Fruit fly (Drosophila melanogaster) Kc167 (cell line): Measurements from ENCODE around the gene HDAC11.

Source experiments
- Myc ChIP-seq: fragments of >200 bp; optimal IDR thresholded peaks from 2 replicates; lab custom pipeline; 2017; ENCODE audit warnings: missing external identifiers
- h ChIP-seq: fragments of >200 bp; optimal IDR thresholded peaks from 3 replicates; lab custom pipeline; 2018; ENCODE audit warnings: missing external identifiers
- psq ChIP-seq: fragments of >200 bp; optimal IDR thresholded peaks from 2 replicates; lab custom pipeline; 2017; ENCODE audit warnings: missing external identifiers
- ttk ChIP-seq: sonication (Bioruptor generic); optimal IDR thresholded peaks from 2 replicates; lab custom pipeline; 2017; ENCODE audit warnings: missing external identifiers

DNA sequence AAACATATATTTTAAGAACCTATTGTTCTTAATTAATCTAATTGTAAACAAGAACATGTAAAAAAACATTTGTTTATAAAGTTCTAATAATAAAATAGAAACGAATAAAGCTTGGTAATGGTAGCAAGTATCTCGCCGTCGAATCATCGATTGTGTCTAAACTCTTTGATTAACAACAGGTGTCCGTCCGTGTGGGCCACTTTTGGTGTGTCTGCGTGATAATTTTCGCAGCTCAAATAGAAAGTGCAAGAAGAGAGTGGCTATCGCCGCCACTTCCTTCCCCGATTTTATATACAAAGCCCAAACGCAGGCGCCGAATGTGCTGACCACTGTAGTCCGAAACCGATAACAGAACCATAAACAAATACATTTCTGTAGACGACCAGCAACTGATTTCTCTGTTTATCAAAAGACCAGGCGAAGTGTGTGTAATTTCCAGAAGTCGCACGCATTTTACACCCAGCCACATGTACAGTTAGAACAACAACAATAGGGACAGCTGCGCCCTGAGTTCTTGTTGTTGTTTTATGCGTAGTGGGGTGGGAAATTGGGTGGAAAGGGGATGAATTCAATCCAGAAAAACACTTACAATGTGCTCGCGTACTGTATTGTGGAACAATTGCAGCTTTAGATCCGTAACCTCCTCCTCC, 42.9 kb downstream of the HDAC11 start:
- TF ChIP-seq ttk (lab: Kevin White, UChicago) (no peak), h (lab: Kevin White, UChicago) (no peak), Myc (no peak), psq (lab: Kevin White, UChicago) (no peak)
